Worm (Caenorhabditis elegans): Measurements from ENCODE around the gene srw-68.

DNA sequence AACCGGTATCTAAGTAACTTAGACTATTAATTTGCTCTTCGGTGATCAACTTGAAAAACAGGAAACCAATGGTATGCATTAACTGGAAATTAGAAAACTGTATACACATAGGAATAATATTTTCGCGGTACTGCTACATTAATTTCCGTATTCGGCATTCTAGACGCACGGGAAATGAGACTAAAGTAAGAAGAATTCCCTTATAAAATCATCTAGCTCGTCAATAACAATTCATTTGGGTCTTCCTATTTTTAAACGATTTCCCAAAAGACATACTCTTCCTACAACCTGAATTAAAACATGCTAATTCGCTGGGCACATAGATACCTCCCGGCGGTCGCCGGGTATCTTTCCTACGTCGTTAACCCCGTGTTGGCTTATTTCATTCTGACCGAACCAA lies 24.1 kb downstream of the srw-68 start, which contains the start of gene srj-13:
- TF ChIP-seq ceh-39 (tag; optimal IDR thresholded peaks at IDR 0.05): no peak
- no peak for TF ChIP-seq elt-1 (tag; optimal IDR thresholded peaks at IDR 0.05; ENCODE audit: borderline replicate concordance, insufficient read depth)
- no peak for TF ChIP-seq snpc-4 (tag; optimal IDR thresholded peaks at IDR 0.05)

Data from whole organism, mixed stage, embryonic.